Worm (Caenorhabditis elegans): ENCODE data around the gene srbc-21.

The srbc-21 gene

DNA sequence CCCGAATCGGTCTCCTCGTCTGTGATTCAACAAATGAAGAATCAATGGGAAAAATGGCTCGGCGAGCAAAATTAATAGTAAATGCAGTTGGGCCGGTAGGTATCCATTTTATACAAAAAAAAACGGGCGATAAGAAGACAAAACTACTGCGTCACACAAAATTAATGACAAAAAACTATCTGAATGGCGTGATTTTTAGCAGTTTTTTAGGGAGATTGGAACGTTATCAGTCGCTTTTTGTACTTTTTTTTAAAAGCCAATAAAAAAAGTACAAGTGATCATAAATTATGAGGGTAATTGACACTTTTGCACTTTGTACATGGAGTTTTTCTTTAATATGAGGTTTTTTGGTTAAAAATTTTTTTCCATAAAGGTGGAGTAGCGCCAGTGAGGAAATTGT, 32.2 kb upstream of the srbc-21 start:
- no peak for TF ChIP-seq flh-1 (GFP tag; optimal IDR thresholded peaks at IDR 0.05)
- TF ChIP-seq lin-32 (GFP tag; optimal IDR thresholded peaks at IDR 0.05) = no peak
- TF ChIP-seq ceh-83 (GFP tag; optimal IDR thresholded peaks at IDR 0.05) = no peak

DNA sequence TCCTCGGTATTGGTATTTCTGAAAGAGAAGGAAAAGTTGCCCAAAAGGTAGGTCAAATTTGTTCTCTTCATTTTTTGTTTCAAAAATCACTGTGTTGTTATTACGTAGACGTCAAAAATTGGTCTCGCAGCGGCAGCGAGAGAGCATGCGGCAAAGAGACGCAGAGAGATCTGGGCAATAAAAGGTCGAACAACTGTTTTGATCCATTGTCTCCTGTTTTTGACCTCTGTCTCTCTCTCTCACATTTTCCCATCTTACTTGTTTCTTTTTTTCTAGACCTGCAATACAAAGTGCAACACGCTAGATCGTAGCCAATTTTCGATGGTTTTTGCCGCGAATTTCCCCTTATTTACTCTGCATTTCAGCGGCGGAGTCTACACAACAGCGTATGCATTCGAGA, 28.8 kb upstream of the srbc-21 start:
- TF ChIP-seq hlh-1 (tag; optimal IDR thresholded peaks at IDR 0.05) = peak; percentile 79
- TF ChIP-seq ham-2 (GFP tag; optimal IDR thresholded peaks at IDR 0.05) = no peak
- TF ChIP-seq pha-4 (tag; optimal IDR thresholded peaks at IDR 0.05) = no peak
- TF ChIP-seq nhr-237 (tag; optimal IDR thresholded peaks at IDR 0.05) = no peak
- TF ChIP-seq unc-39 (tag; optimal IDR thresholded peaks at IDR 0.05) = no peak
- peak; percentile 62 for TF ChIP-seq nhr-2 (tag; optimal IDR thresholded peaks at IDR 0.05)
- peak; percentile 4 for TF ChIP-seq unc-120 (tag; optimal IDR thresholded peaks at IDR 0.05; ENCODE audit: poor library complexity, severe bottlenecking)
- TF ChIP-seq mls-2 (tag; optimal IDR thresholded peaks at IDR 0.05) = no peak

DNA sequence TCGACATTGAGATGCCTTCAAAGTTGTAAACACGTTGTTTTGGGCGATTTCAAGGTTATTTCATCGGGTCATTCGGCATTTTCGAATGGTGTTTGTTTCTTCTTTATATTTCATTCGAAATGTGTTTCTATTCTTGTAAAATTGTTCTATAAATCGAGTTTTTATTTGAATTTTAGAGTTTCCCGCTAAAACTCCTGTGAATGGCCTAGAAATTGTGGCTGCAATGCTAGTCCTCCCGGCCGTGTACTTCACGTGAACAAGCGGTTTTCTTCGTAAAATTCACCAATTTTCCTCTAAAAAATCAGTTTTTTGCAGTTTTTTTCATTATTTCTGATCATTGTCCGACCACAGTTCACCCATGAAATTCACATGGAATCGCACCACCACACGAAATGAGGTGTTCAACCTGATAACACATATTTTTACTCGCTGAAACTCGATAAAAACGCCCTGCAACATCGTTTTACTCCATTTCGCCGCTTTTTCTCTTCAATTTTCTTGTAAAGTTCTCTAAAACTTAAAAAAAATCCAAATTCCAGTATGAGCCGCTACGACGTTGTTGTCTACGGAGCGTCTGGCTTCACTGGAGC, 28.2 kb upstream of the srbc-21 start, which contains the start of gene ldp-1:
TSS of gene ldp-1 (plus strand) at position 540 of the 590 bp plus-strand sequence.
- no peak for TF ChIP-seq snpc-4 (tag; optimal IDR thresholded peaks at IDR 0.05)
- peak; percentile 40 for TF ChIP-seq sptf-1 (tag; optimal IDR thresholded peaks at IDR 0.05)
- no peak for TF ChIP-seq ceh-43 (GFP tag; optimal IDR thresholded peaks at IDR 0.05)
- TF ChIP-seq mab-5 (tag; optimal IDR thresholded peaks at IDR 0.05) = no peak
- TF ChIP-seq lsy-2 (tag; optimal IDR thresholded peaks at IDR 0.05) = peak; percentile 0
- no peak for TF ChIP-seq M03D4.4 (tag; optimal IDR thresholded peaks at IDR 0.05)
- peak; percentile 24 for TF ChIP-seq ces-1 (GFP tag; optimal IDR thresholded peaks at IDR 0.05)

DNA sequence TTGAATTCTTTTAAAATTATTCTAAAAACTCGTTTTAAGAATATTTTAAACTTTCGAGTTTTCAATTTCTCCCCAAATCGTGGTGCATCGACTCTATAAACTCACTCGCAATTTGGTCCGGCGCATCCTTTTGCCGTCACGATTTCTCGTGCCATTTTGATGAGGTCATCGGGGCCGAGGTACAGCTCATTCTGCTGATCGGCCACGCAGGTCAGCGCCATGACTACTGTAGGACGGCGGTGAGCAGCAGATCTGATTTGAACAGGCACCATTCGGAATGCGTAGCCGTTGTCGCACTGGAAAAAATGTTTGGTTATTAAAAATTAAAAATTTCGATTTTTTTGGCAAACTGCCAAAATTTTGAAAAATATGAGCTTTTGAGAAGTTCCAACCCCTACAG, 22.7 kb upstream of the srbc-21 start:
- no peak for TF ChIP-seq ceh-83 (GFP tag; optimal IDR thresholded peaks at IDR 0.05)
- no peak for TF ChIP-seq unc-120 (tag; optimal IDR thresholded peaks at IDR 0.05; ENCODE audit: poor library complexity, severe bottlenecking)
- no peak for TF ChIP-seq snpc-4 (tag; optimal IDR thresholded peaks at IDR 0.05)
- TF ChIP-seq ces-1 (GFP tag; optimal IDR thresholded peaks at IDR 0.05) = no peak
- no peak for TF ChIP-seq lin-13 (tag; optimal IDR thresholded peaks at IDR 0.05)
- TF ChIP-seq ztf-11 (tag; optimal IDR thresholded peaks at IDR 0.05) = no peak
- TF ChIP-seq cnd-1 (tag; optimal IDR thresholded peaks at IDR 0.05) = no peak
- TF ChIP-seq ceh-43 (GFP tag; optimal IDR thresholded peaks at IDR 0.05) = no peak
- no peak for TF ChIP-seq elt-3 (tag; optimal IDR thresholded peaks at IDR 0.05)
- TF ChIP-seq M03D4.4 (tag; optimal IDR thresholded peaks at IDR 0.05) = no peak

DNA sequence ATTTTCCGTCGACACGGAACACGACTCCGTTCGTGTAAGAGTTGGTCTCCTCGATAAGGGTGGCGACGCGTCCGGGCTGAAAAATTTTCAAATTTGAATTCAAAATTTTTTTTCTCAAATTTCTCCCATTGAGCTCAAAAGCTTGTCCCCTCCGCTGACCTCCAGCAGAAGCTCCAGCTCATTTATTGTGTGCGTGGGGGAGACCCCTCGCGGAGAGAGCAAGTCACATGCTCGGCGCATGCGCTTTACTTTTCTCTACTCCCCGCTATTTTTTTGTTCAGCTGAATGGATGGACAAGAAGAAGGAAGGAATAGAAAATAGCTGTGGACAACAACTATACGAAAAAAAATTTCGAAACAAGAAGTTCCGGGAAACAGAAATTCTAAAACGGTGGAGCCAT, 21.8 kb upstream of the srbc-21 start:
- peak; percentile 4 for TF ChIP-seq ces-1 (GFP tag; optimal IDR thresholded peaks at IDR 0.05)
- peak; percentile 20 for TF ChIP-seq nhr-237 (tag; optimal IDR thresholded peaks at IDR 0.05)
- no peak for TF ChIP-seq lin-32 (GFP tag; optimal IDR thresholded peaks at IDR 0.05)
- TF ChIP-seq mep-1 (tag; optimal IDR thresholded peaks at IDR 0.05) = peak; percentile 4

DNA sequence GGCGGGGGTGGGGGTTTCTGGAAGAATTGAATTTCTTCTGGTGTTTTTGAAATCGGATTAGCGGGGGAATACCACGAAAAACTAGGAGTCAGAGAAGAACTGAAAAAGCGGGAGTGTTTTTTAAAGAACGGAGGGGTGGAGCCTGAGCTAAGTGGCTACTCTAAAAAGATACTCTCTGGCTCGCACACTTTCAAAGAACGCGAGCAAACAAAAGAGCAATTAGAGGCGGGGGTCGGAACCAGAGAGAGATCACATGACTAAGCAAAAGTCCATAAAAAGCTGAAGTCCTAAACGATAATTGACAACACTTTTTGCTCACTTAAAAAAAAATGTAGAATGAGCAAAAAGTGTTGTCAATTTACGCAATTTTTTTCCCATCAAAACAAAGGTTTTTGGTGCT, 21.0 kb upstream of the srbc-21 start:
- no peak for TF ChIP-seq hlh-1 (tag; optimal IDR thresholded peaks at IDR 0.05)
- no peak for TF ChIP-seq blmp-1 (tag; optimal IDR thresholded peaks at IDR 0.05)
- TF ChIP-seq lsy-2 (tag; optimal IDR thresholded peaks at IDR 0.05) = no peak
- no peak for TF ChIP-seq mab-5 (tag; optimal IDR thresholded peaks at IDR 0.05)
- TF ChIP-seq ceh-83 (GFP tag; optimal IDR thresholded peaks at IDR 0.05) = no peak
- TF ChIP-seq pha-4 (tag; optimal IDR thresholded peaks at IDR 0.05) = no peak
- TF ChIP-seq lin-13 (tag; optimal IDR thresholded peaks at IDR 0.05) = no peak
- no peak for TF ChIP-seq unc-62 (GFP tag; optimal IDR thresholded peaks at IDR 0.05)
- TF ChIP-seq drap-1 (GFP tag; optimal IDR thresholded peaks at IDR 0.05) = no peak
- no peak for TF ChIP-seq zip-8 (tag; optimal IDR thresholded peaks at IDR 0.05)

DNA sequence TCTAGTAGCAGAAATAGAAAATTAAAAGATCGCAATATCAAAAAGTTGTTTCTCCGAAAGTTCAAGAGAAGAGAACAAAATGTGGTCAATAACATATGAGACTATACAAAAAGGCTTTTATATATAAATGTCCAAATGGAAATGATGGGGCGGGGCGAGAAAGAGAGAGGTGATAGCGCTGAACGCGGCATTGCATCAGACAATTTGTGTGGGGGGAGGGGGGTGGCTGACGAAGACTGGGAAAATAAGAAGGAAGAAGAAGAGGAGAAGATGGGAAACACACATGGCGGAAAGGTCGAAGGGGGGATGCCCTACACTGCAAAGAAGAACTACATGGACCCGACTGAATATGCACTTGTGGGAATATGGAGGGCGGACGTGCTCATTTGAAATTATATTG, 20.0 kb upstream of the srbc-21 start:
- peak; percentile 8 for TF ChIP-seq sptf-1 (tag; optimal IDR thresholded peaks at IDR 0.05)
- no peak for TF ChIP-seq flh-1 (GFP tag; optimal IDR thresholded peaks at IDR 0.05)
- TF ChIP-seq unc-120 (tag; optimal IDR thresholded peaks at IDR 0.05; ENCODE audit: poor library complexity, severe bottlenecking) = peak; percentile 34

All from whole organism, mixed stage, embryonic.